Fruit fly (Drosophila melanogaster): ENCODE measurements around the gene Gr10b.

The Gr10b gene

DNA sequence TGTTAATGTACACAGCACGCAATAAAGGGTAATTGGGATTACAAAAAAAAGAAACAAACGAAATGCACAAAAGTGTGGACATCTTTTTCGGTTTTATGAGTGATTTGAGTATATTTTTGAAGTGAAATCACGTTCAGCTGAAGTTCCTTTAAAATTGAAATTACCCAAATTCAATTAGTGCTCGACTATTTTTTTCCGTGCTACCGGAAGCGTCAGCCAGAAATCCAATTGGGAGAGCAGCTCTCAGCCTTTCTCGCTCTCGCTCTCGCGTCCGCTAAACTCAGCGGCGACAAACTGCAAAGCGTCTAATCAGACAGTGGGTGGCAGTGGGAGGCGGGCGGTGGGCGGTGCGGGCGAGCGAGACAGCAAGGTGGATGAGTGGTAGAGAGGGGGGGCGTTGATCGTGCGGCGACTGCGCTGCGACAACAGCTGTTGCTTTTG, 10.3 kb upstream of the Gr10b start (continued):
- TF ChIP-seq Dll (GFP tag; IDR thresholded peaks at IDR 0.05; ENCODE audit: partially characterized antibody) = no peak
- TF ChIP-seq Lhr (GFP tag; optimal IDR thresholded peaks at IDR 0.05) = peak; percentile 26
- TF ChIP-seq CG3163 (GFP tag; optimal IDR thresholded peaks at IDR 0.05) = peak; percentile 74
- peak; percentile 89 for TF ChIP-seq CG8924 (tag; optimal IDR thresholded peaks at IDR 0.05)
- TF ChIP-seq ara (GFP tag; IDR thresholded peaks at IDR 0.05) = peak; percentile 78
- TF ChIP-seq her (GFP tag; optimal IDR thresholded peaks at IDR 0.05) = peak; percentile 91
- TF ChIP-seq CG15479 (GFP tag; optimal IDR thresholded peaks at IDR 0.05) = no peak
- peak; percentile 83 for TF ChIP-seq ATbp (GFP tag; optimal IDR thresholded peaks at IDR 0.05)
- TF ChIP-seq CG10979 (tag; optimal IDR thresholded peaks at IDR 0.05) = peak; percentile 73
- peak; percentile 84 for TF ChIP-seq Aef1 (GFP tag; IDR thresholded peaks at IDR 0.05)
- TF ChIP-seq Sin3A (optimal IDR thresholded peaks at IDR 0.05) = no peak
- TF ChIP-seq CG18619 (GFP tag; optimal IDR thresholded peaks at IDR 0.05) = peak; percentile 85
- TF ChIP-seq emc (GFP tag; optimal IDR thresholded peaks at IDR 0.05) = peak; percentile 87
- TF ChIP-seq Mad (GFP tag; optimal IDR thresholded peaks at IDR 0.05) = peak; percentile 80
- TF ChIP-seq CG11085 (GFP tag; IDR thresholded peaks at IDR 0.05) = peak; percentile 83
- peak; percentile 86 for TF ChIP-seq CG15514 (GFP tag; optimal IDR thresholded peaks at IDR 0.05)
- peak; percentile 32 for TF ChIP-seq CG8359 (GFP tag; optimal IDR thresholded peaks at IDR 0.05; ENCODE audit: borderline replicate concordance)
- peak; percentile 74 for TF ChIP-seq B-H1 (GFP tag; IDR thresholded peaks at IDR 0.05)
- TF ChIP-seq HmgD (GFP tag; optimal IDR thresholded peaks at IDR 0.05) = peak; percentile 83
- peak; percentile 83 for TF ChIP-seq Sox100B (GFP tag; optimal IDR thresholded peaks at IDR 0.05)
- TF ChIP-seq Mes4 (GFP tag; optimal IDR thresholded peaks at IDR 0.05) = peak; percentile 85
- TF ChIP-seq da (GFP tag; optimal IDR thresholded peaks at IDR 0.05) = peak; percentile 48
- TF ChIP-seq CG2712 (tag; optimal IDR thresholded peaks at IDR 0.05) = peak; percentile 84
- no peak for TF ChIP-seq Dp (GFP tag; optimal IDR thresholded peaks at IDR 0.05)
- peak; percentile 82 for TF ChIP-seq NFAT (GFP tag; IDR thresholded peaks at IDR 0.05)
- no peak for TF ChIP-seq mld (GFP tag; IDR thresholded peaks at IDR 0.05; ENCODE audit: partially characterized antibody)
- TF ChIP-seq B-H2 (GFP tag; optimal IDR thresholded peaks at IDR 0.05) = no peak
- TF ChIP-seq sc (optimal IDR thresholded peaks at IDR 0.05) = no peak
- peak; percentile 45 for TF ChIP-seq sc (GFP tag; optimal IDR thresholded peaks at IDR 0.05)
- TF ChIP-seq CG7357 (GFP tag; IDR thresholded peaks at IDR 0.05) = peak; percentile 81
- TF ChIP-seq fd64A (GFP tag; optimal IDR thresholded peaks at IDR 0.05) = no peak
- peak in 1 of 2 experiments; percentile 58 for TF ChIP-seq crp (GFP tag; optimal IDR thresholded peaks at IDR 0.05)
- TF ChIP-seq CG8478 (optimal IDR thresholded peaks at IDR 0.05) = no peak
- TF ChIP-seq cato (GFP tag; optimal IDR thresholded peaks at IDR 0.05; ENCODE audit: borderline replicate concordance) = peak; percentile 73
- 0 out of 2 replicates have a peak, but pooled peaks have one; percentile 15 for TF ChIP-seq CG4360 (GFP tag; IDR thresholded peaks at IDR 0.05)
- peak; percentile 79 for TF ChIP-seq zf30C (GFP tag; optimal IDR thresholded peaks at IDR 0.05)
- TF ChIP-seq dati (GFP tag; IDR thresholded peaks at IDR 0.05) = peak; percentile 75; the same call in 1 of the 2 replicates
- TF ChIP-seq CG9876 (GFP tag; optimal IDR thresholded peaks at IDR 0.05) = peak; percentile 80
- TF ChIP-seq CG7786 (GFP tag; optimal IDR thresholded peaks at IDR 0.05) = peak; percentile 92
- peak; percentile 63 for TF ChIP-seq CG6654 (GFP tag; optimal IDR thresholded peaks at IDR 0.05)
- peak; percentile 79 for TF ChIP-seq CG6813 (GFP tag; optimal IDR thresholded peaks at IDR 0.05)
- TF ChIP-seq CG5245 (GFP tag; optimal IDR thresholded peaks at IDR 0.05) = peak; percentile 82
- TF ChIP-seq jigr1 (GFP tag; IDR thresholded peaks at IDR 0.05) = peak; percentile 66; the same call in 2 of the 3 replicates
- peak; percentile 55 for TF ChIP-seq ftz-f1 (GFP tag; optimal IDR thresholded peaks at IDR 0.05)
- peak; percentile 76 for TF ChIP-seq jing (GFP tag; optimal IDR thresholded peaks at IDR 0.05)
- peak; percentile 56 for TF ChIP-seq dmrt11E (tag; optimal IDR thresholded peaks at IDR 0.05)
- peak; percentile 76 for TF ChIP-seq slou (GFP tag; optimal IDR thresholded peaks at IDR 0.05)
- peak; percentile 55 for TF ChIP-seq CG8290 (GFP tag; optimal IDR thresholded peaks at IDR 0.05)
- peak in 1 of 2 experiments; percentile 87 for TF ChIP-seq CG8290 (tag; optimal IDR thresholded peaks at IDR 0.05)
- peak; percentile 90 for TF ChIP-seq tgo (GFP tag; IDR thresholded peaks at IDR 0.05)
- TF ChIP-seq CG14710 (tag; optimal IDR thresholded peaks at IDR 0.05) = peak; percentile 51
